Worm (Caenorhabditis elegans) whole organism, L4 larva: ENCODE data around the gene his-74.

Source experiments
- Y48G9A.11 ChIP-seq: fragments of 200-800 bp; sonication (Bioruptor generic); IDR thresholded peaks from 2 replicates; pipeline ENCODE4 v1.3.6; 2022; ENCODE audit warnings: missing genetic modification reagents, missing genetic modification characterization, missing compliant biosample characterization
- ceh-20 ChIP-seq: fragments of 200-800 bp; sonication (Bioruptor generic); IDR thresholded peaks from 2 replicates; pipeline ENCODE4 v1.3.6; 2022; ENCODE audit warnings: missing genetic modification reagents, missing genetic modification characterization, missing compliant biosample characterization
- lin-1 ChIP-seq: fragments of 200-800 bp; sonication (Bioruptor generic); IDR thresholded peaks from 2 replicates; pipeline ENCODE4 v1.3.6; 2022; ENCODE audit warnings: missing genetic modification reagents, missing genetic modification characterization, missing compliant biosample characterization
- mdl-1 ChIP-seq, 2 experiments: fragments of 150-350 bp in 1 of 2; sonication (generic microtip) in 1 of 2; optimal IDR thresholded peaks; 2 replicates each; lab custom pipeline; 2014 to 2017; ENCODE audit warnings: missing biosample characterization in 2 of 2, missing genetic modification characterization in 2 of 2
- nhr-11 ChIP-seq: fragments of 150-350 bp; optimal IDR thresholded peaks from 2 replicates; lab custom pipeline; 2014; ENCODE audit warnings: missing biosample characterization, missing genetic modification characterization
- nhr-6 ChIP-seq: fragments of 150-350 bp; optimal IDR thresholded peaks from 2 replicates; lab custom pipeline; 2014; ENCODE audit warnings: missing biosample characterization, missing genetic modification characterization
- unc-62 ChIP-seq, 3 experiments: fragments of 150-350 bp in 1 of 3; sonication (generic microtip); optimal IDR thresholded peaks in 2 of 3; peaks in 1 of 3; 1 replicate in 1 of 3; 2 replicates in 2 of 3; lab custom pipeline; 2014 to 2017; ENCODE audit warnings: missing biosample characterization in 3 of 3, missing genetic modification characterization in 3 of 3, missing genetic modification reagents in 3 of 3, missing genotype in 1 of 3
- ztf-11 ChIP-seq: fragments of 150-350 bp; optimal IDR thresholded peaks from 2 replicates; lab custom pipeline; 2014; ENCODE audit warnings: missing biosample characterization, missing genetic modification characterization

DNA sequence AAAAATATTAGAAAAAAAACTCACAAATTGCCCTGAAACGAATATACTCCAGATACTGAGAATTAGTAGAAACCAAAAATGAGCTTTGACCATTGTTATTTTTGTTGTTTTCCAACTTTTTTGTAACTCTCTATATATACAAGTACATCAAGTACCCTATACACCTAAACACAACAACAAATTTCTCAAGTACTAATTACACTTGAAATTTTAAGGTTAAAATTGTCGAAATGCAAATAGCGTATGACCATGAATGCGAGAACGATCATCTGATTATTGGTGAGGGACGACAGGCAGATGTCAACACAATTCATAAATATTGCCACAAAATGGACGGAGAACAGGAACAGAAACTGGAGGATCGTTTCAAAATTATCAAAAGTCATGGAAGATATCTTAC, 35.8 kb downstream of the his-74 start, which contains the start of gene F56H9.9:
- TF ChIP-seq ztf-11 (no peak), ceh-20 (no peak), lin-1 (no peak), nhr-11 (tag; lab: Kevin White, UChicago) (no peak), Y48G9A.11 (GFP tag; lab: Robert Waterston, UW) (no peak), nhr-6 (tag; lab: Kevin White, UChicago) (no peak), mdl-1 (tag; optimal IDR thresholded peaks at IDR 0.05; lab: Kevin White, UChicago) (no peak), unc-62 (GFP tag; optimal IDR thresholded peaks at IDR 0.05 in 1 of 2; lab: Kevin White, UChicago) (no peak), unc-62 (tag; optimal IDR thresholded peaks at IDR 0.05; lab: Kevin White, UChicago) (no peak)
